Fruit fly (Drosophila melanogaster) whole organism, embryonic: ENCODE measurements around the gene Fas3.

Source experiments
- Asciz ChIP-seq: fragments of 200-800 bp; sonication (Bioruptor generic); optimal IDR thresholded peaks from 2 replicates; lab custom pipeline; 2017; ENCODE audit warnings: missing biosample characterization, mild to moderate bottlenecking, missing genetic modification characterization, missing genetic modification reagents
- Atf-2 ChIP-seq: fragments of 200-800 bp; sonication (Bioruptor generic); optimal IDR thresholded peaks from 2 replicates; lab custom pipeline; 2016; ENCODE audit warnings: missing biosample characterization, missing genetic modification characterization
- Atf3 ChIP-seq: fragments of 200-800 bp; sonication (Bioruptor generic); optimal IDR thresholded peaks from 3 replicates; lab custom pipeline; 2016; ENCODE audit warnings: missing biosample characterization, missing genetic modification characterization
- CG10431 ChIP-seq: fragments of 200-800 bp; sonication (Bioruptor generic); optimal IDR thresholded peaks from 3 replicates; lab custom pipeline; 2018; ENCODE audit warnings: missing biosample characterization, mild to moderate bottlenecking, missing genetic modification characterization
- CG10565 ChIP-seq: fragments of 200-800 bp; sonication (Bioruptor generic); optimal IDR thresholded peaks from 3 replicates; lab custom pipeline; 2016; ENCODE audit warnings: missing biosample characterization, mild to moderate bottlenecking, missing genetic modification characterization
- CG10654 ChIP-seq: fragments of 200-800 bp; sonication (Bioruptor generic); optimal IDR thresholded peaks from 2 replicates; lab custom pipeline; 2016; ENCODE audit warnings: missing biosample characterization, missing genetic modification characterization
- CG11085 ChIP-seq: fragments of 200-800 bp; sonication (Bioruptor generic); IDR thresholded peaks from 2 replicates; pipeline ENCODE4 v1.3.6; 2022; ENCODE audit warnings: missing biosample characterization, missing genetic modification characterization
- CG11093 ChIP-seq: fragments of 200-800 bp; sonication (Bioruptor generic); IDR thresholded peaks from 3 replicates; pipeline ENCODE4 v1.3.6; 2022; ENCODE audit warnings: missing biosample characterization, missing genetic modification characterization
- CG12104 ChIP-seq: fragments of 200-800 bp; sonication (Bioruptor generic); optimal IDR thresholded peaks from 3 replicates; lab custom pipeline; 2016; ENCODE audit warnings: missing biosample characterization, missing genetic modification characterization
- CG16863 ChIP-seq: fragments of 200-800 bp; sonication (Bioruptor generic); optimal IDR thresholded peaks from 3 replicates; lab custom pipeline; 2016; ENCODE audit warnings: missing biosample characterization, missing genetic modification characterization
- CG1832 ChIP-seq: fragments of 200-800 bp; sonication (Bioruptor generic); optimal IDR thresholded peaks from 2 replicates; lab custom pipeline; 2017; ENCODE audit warnings: missing biosample characterization, mild to moderate bottlenecking, missing genetic modification characterization, inconsistent platforms
- CG18599 ChIP-seq: fragments of 200-800 bp; sonication (Bioruptor generic); optimal IDR thresholded peaks from 3 replicates; lab custom pipeline; 2017; ENCODE audit warnings: missing biosample characterization, missing genetic modification characterization, mild to moderate bottlenecking, moderate library complexity, missing genetic modification reagents
- CG32532 ChIP-seq: fragments of 200-800 bp; sonication (Bioruptor generic); IDR thresholded peaks from 2 replicates; pipeline ENCODE4 v1.3.6; 2022; ENCODE audit warnings: missing biosample characterization, missing genetic modification characterization
- CG32772 ChIP-seq: fragments of 200-800 bp; sonication (Bioruptor generic); IDR thresholded peaks from 2 replicates; pipeline ENCODE4 v1.3.6; 2022; ENCODE audit warnings: missing biosample characterization, missing genetic modification characterization
- CG4404 ChIP-seq: fragments of 200-800 bp; sonication (Bioruptor generic); IDR thresholded peaks from 2 replicates; pipeline ENCODE4 v1.3.6; 2022; ENCODE audit warnings: missing biosample characterization, missing genetic modification characterization
- CG7357 ChIP-seq: fragments of 200-800 bp; sonication (Bioruptor generic); IDR thresholded peaks from 3 replicates; pipeline ENCODE4 v1.3.6; 2022; ENCODE audit warnings: missing biosample characterization, missing genetic modification characterization
- CG7839 ChIP-seq: fragments of 200-800 bp; sonication (Bioruptor generic); optimal IDR thresholded peaks from 3 replicates; lab custom pipeline; 2018; ENCODE audit warnings: missing biosample characterization, mild to moderate bottlenecking, missing genetic modification characterization, moderate library complexity
- CG8478 ChIP-seq: fragments of >200 bp; optimal IDR thresholded peaks from 2 replicates; lab custom pipeline; 2018
- CG8765 ChIP-seq: fragments of 200-800 bp; sonication (Bioruptor generic); IDR thresholded peaks from 2 replicates; pipeline ENCODE4 v1.3.6; 2022; ENCODE audit warnings: missing biosample characterization, missing genetic modification characterization
- CG9876 ChIP-seq: fragments of 200-800 bp; sonication (Bioruptor generic); optimal IDR thresholded peaks from 2 replicates; lab custom pipeline; 2016; ENCODE audit warnings: missing biosample characterization, missing genetic modification characterization
- CkIIα-i1 ChIP-seq: fragments of 200-800 bp; sonication (Bioruptor generic); IDR thresholded peaks from 2 replicates; pipeline ENCODE4 v1.3.6; 2022; ENCODE audit warnings: missing biosample characterization, missing genetic modification characterization
- CoRest ChIP-seq: fragments of 200-800 bp; sonication (Bioruptor generic); optimal IDR thresholded peaks from 3 replicates; lab custom pipeline; 2018; ENCODE audit warnings: missing biosample characterization, mild to moderate bottlenecking, missing genetic modification characterization, moderate library complexity
- CrebB ChIP-seq: fragments of 200-800 bp; sonication (Bioruptor generic); optimal IDR thresholded peaks from 3 replicates; lab custom pipeline; 2018; ENCODE audit warnings: missing biosample characterization, mild to moderate bottlenecking, missing genetic modification characterization
- D ChIP-seq, 2 experiments: fragments of 200-800 bp in 1 of 2; fragments of >200 bp in 1 of 2; sonication (Bioruptor generic) in 1 of 2; optimal IDR thresholded peaks; 2 replicates in 1 of 2; 3 replicates in 1 of 2; lab custom pipeline; 2017; ENCODE audit warnings: mild to moderate bottlenecking in 1 of 2, missing biosample characterization in 1 of 2, missing genetic modification characterization in 1 of 2, missing genetic modification reagents in 1 of 2
- Dad ChIP-seq: fragments of 200-800 bp; sonication (Bioruptor generic); optimal IDR thresholded peaks from 3 replicates; lab custom pipeline; 2016; ENCODE audit warnings: missing biosample characterization, missing genetic modification characterization
- Dp ChIP-seq: fragments of 200-800 bp; sonication (Bioruptor generic); optimal IDR thresholded peaks from 2 replicates; lab custom pipeline; 2018; ENCODE audit warnings: missing biosample characterization, mild to moderate bottlenecking, missing genetic modification characterization, moderate library complexity
- HLH3B ChIP-seq: fragments of 200-800 bp; sonication (Bioruptor generic); IDR thresholded peaks from 2 replicates; pipeline ENCODE4 v1.3.6; 2022; ENCODE audit warnings: missing biosample characterization, missing genetic modification characterization
- HLHmδ ChIP-seq: fragments of 200-800 bp; sonication (Bioruptor generic); optimal IDR thresholded peaks from 2 replicates; lab custom pipeline; 2018; ENCODE audit warnings: missing biosample characterization, mild to moderate bottlenecking, missing genetic modification characterization, moderate library complexity
- Hr39 ChIP-seq: fragments of >200 bp; optimal IDR thresholded peaks from 2 replicates; lab custom pipeline; 2017
- NC2β ChIP-seq: fragments of 200-800 bp; sonication (Bioruptor generic); optimal IDR thresholded peaks from 2 replicates; lab custom pipeline; 2016; ENCODE audit warnings: missing biosample characterization, missing genetic modification characterization
- Nf-YB ChIP-seq: fragments of 200-800 bp; sonication (Bioruptor generic); optimal IDR thresholded peaks from 3 replicates; lab custom pipeline; 2019; ENCODE audit warnings: missing biosample characterization, mild to moderate bottlenecking, missing genetic modification characterization, moderate library complexity
- Rx ChIP-seq: fragments of 200-800 bp; sonication (Bioruptor generic); IDR thresholded peaks from 2 replicates; pipeline ENCODE4 v1.3.6; 2022; ENCODE audit warnings: missing biosample characterization, missing genetic modification characterization
- YL-1 ChIP-seq: fragments of 200-800 bp; sonication (Bioruptor generic); optimal IDR thresholded peaks from 3 replicates; lab custom pipeline; 2017; ENCODE audit warnings: missing biosample characterization, mild to moderate bottlenecking, missing genetic modification characterization
- amos ChIP-seq: fragments of 200-800 bp; sonication (Bioruptor generic); IDR thresholded peaks from 2 replicates; pipeline ENCODE4 v1.3.6; 2022; ENCODE audit warnings: missing biosample characterization, missing genetic modification characterization; ENCODE audit not compliant: partially characterized antibody
- ap ChIP-seq: fragments of 200-800 bp; sonication (Bioruptor generic); IDR thresholded peaks from 2 replicates; pipeline ENCODE4 v1.3.6; 2022; ENCODE audit warnings: missing biosample characterization, missing genetic modification characterization
- bab2 ChIP-seq: fragments of 200-800 bp; sonication (Bioruptor generic); optimal IDR thresholded peaks from 2 replicates; lab custom pipeline; 2016; ENCODE audit warnings: missing biosample characterization, missing genetic modification characterization
- crol ChIP-seq: fragments of 200-800 bp; sonication (Bioruptor generic); IDR thresholded peaks from 2 replicates; pipeline ENCODE4 v1.3.6; 2022; ENCODE audit warnings: missing biosample characterization, missing genetic modification characterization
- danr ChIP-seq: fragments of 200-800 bp; sonication (Bioruptor generic); IDR thresholded peaks from 2 replicates; pipeline ENCODE4 v1.3.6; 2022; ENCODE audit warnings: missing biosample characterization, missing genetic modification characterization
- dati ChIP-seq: fragments of 200-800 bp; sonication (Bioruptor generic); IDR thresholded peaks from 2 replicates; pipeline ENCODE4 v1.3.6; 2022; ENCODE audit warnings: missing biosample characterization, missing genetic modification characterization
- exex ChIP-seq: fragments of 200-800 bp; sonication (Bioruptor generic); optimal IDR thresholded peaks from 4 replicates; lab custom pipeline; 2018; ENCODE audit warnings: missing biosample characterization, mild to moderate bottlenecking, missing genetic modification characterization, moderate library complexity
- gt ChIP-seq: fragments of 200-800 bp; sonication (Bioruptor generic); IDR thresholded peaks from 2 replicates; pipeline ENCODE4 v1.3.6; 2022; ENCODE audit warnings: missing biosample characterization, missing genetic modification characterization
- lov ChIP-seq, 2 experiments: fragments of 200-800 bp in 1 of 2; fragments of >200 bp in 1 of 2; sonication (Bioruptor generic) in 1 of 2; IDR thresholded peaks in 1 of 2; optimal IDR thresholded peaks in 1 of 2; 2 replicates in 1 of 2; 3 replicates in 1 of 2; pipeline versions ENCODE4 v1.3.6 to Lab custom; 2017 to 2022; ENCODE audit warnings: missing biosample characterization in 1 of 2, missing genetic modification characterization in 1 of 2
- mld ChIP-seq: fragments of 200-800 bp; sonication (Bioruptor generic); IDR thresholded peaks from 3 replicates; pipeline ENCODE4 v1.3.6; 2022; ENCODE audit warnings: missing biosample characterization, missing genetic modification characterization; ENCODE audit not compliant: partially characterized antibody
- nom ChIP-seq: fragments of 200-800 bp; sonication (Bioruptor generic); optimal IDR thresholded peaks from 2 replicates; lab custom pipeline; 2017; ENCODE audit warnings: missing biosample characterization, missing genetic modification characterization, mild to moderate bottlenecking, moderate library complexity, missing genetic modification reagents
- p53 ChIP-seq: fragments of 200-800 bp; sonication (Bioruptor generic); optimal IDR thresholded peaks from 2 replicates; lab custom pipeline; 2016; ENCODE audit warnings: missing biosample characterization, missing genetic modification characterization
- phol ChIP-seq: fragments of 200-800 bp; sonication (Bioruptor generic); optimal IDR thresholded peaks from 3 replicates; lab custom pipeline; 2018; ENCODE audit warnings: missing biosample characterization, mild to moderate bottlenecking, missing genetic modification characterization, moderate library complexity
- pum ChIP-seq: fragments of 200-800 bp; sonication (Bioruptor generic); optimal IDR thresholded peaks from 2 replicates; lab custom pipeline; 2016; ENCODE audit warnings: missing biosample characterization, missing genetic modification characterization
- vvl ChIP-seq: fragments of 200-800 bp; sonication (Bioruptor generic); IDR thresholded peaks from 2 replicates; pipeline ENCODE4 v1.3.6; 2022; ENCODE audit warnings: missing biosample characterization, missing genetic modification characterization
- zfh1 ChIP-seq: fragments of 200-800 bp; sonication (Bioruptor generic); IDR thresholded peaks from 3 replicates; pipeline ENCODE4 v1.3.6; 2022; ENCODE audit warnings: missing biosample characterization, missing genetic modification characterization
- zfh2 ChIP-seq: fragments of 200-800 bp; sonication (Bioruptor generic); optimal IDR thresholded peaks from 2 replicates; lab custom pipeline; 2016; ENCODE audit warnings: missing biosample characterization, missing genetic modification characterization

The Fas3 gene

DNA sequence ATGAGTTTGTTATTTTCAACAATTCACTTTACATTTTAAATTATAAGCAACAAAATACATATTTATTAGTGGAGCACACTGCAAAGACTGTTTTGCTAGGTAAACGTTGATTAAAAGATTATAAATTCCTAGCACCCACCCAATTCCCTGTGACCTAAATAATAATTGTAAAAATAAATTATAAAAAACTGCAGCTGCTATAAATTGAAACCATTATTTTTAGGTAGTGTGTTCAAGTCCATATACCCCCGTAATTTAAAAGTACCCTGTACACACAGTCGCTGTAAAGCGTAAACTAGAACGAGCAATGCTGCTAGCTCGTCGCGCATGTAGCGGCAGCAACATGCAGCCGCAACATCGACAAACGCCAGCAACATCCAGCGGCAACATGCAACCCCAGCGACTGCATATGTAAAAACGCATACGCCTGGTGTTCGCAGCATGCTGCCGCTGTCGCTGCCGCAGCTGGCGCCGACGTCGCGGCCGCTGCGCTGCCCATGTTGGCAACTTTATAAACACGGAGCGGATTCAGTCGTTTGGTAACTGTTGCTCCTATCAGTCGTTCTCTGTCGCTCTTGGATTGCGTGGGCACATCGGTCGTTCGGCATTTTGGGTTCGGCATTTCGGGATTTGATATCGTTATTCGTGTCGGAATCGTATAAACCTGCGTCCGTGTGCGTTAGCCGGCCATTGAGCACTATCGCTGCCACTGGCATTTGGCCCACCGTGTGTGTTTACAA, at the start of gene Fas3 (continued):
- no peak for TF ChIP-seq p53 (GFP tag; lab: Kevin White, UChicago)
- TF ChIP-seq CG10654 (GFP tag; lab: Kevin White, UChicago): no peak
- peak; percentile 33 for TF ChIP-seq NC2β (GFP tag; lab: Kevin White, UChicago)
- no peak for TF ChIP-seq CG1832 (GFP tag; lab: Kevin White, UChicago)
- TF ChIP-seq Atf-2 (GFP tag; lab: Kevin White, UChicago): no peak
- no peak for TF ChIP-seq CoRest
- no peak for TF ChIP-seq danr (GFP tag; lab: Robert Waterston, UW)
- peak; percentile 9 for TF ChIP-seq phol (tag; lab: Kevin White, UChicago)
- TF ChIP-seq Rx (GFP tag; lab: Robert Waterston, UW): no peak
- no peak for TF ChIP-seq CG10565
- no peak for TF ChIP-seq YL-1 (GFP tag; lab: Kevin White, UChicago)
- no peak for TF ChIP-seq lov (optimal IDR thresholded peaks at IDR 0.05; lab: Kevin White, UChicago)
- no peak for TF ChIP-seq lov (GFP tag; IDR thresholded peaks at IDR 0.05; lab: Robert Waterston, UW)
- no peak for TF ChIP-seq mld
- no peak for TF ChIP-seq CG4404
- TF ChIP-seq pum (GFP tag; lab: Kevin White, UChicago): no peak
- 0 out of 2 replicates have a peak, but pooled peaks have one; percentile 10 for TF ChIP-seq HLH3B
- no peak for TF ChIP-seq CG11093 (GFP tag; lab: Robert Waterston, UW)
- 0 out of 2 replicates have a peak, but pooled peaks have one; percentile 33 for TF ChIP-seq CG32532 (GFP tag; lab: Robert Waterston, UW)
- peak; percentile 41; the same call in 1 of the 2 replicates for TF ChIP-seq amos (GFP tag; lab: Robert Waterston, UW)
- peak; percentile 72 for TF ChIP-seq vvl (GFP tag; lab: Robert Waterston, UW)
- no peak for TF ChIP-seq CG10431
- no peak for TF ChIP-seq CG8478 (lab: Kevin White, UChicago)
- peak; percentile 6 for TF ChIP-seq nom
- no peak for TF ChIP-seq CG9876 (GFP tag; lab: Kevin White, UChicago)
- TF ChIP-seq CG7839 (tag; lab: Kevin White, UChicago): no peak
- TF ChIP-seq Dp (GFP tag; lab: Kevin White, UChicago): no peak
- no peak for TF ChIP-seq Dad (GFP tag; lab: Kevin White, UChicago)
- TF ChIP-seq CG8765 (GFP tag; lab: Robert Waterston, UW): no peak
- peak; percentile 62 for TF ChIP-seq HLHmδ (GFP tag; lab: Kevin White, UChicago)
- TF ChIP-seq bab2 (GFP tag; lab: Kevin White, UChicago): no peak
- TF ChIP-seq CG12104 (GFP tag; lab: Kevin White, UChicago): no peak
- TF ChIP-seq CG16863: no peak
- TF ChIP-seq CG18599 (GFP tag; lab: Kevin White, UChicago): peak; percentile 64
- TF ChIP-seq Atf3 (GFP tag; lab: Kevin White, UChicago): no peak
- TF ChIP-seq CkIIα-i1 (GFP tag; lab: Robert Waterston, UW): no peak
- TF ChIP-seq CG32772 (GFP tag; lab: Robert Waterston, UW): no peak
- TF ChIP-seq dati (GFP tag; lab: Robert Waterston, UW): no peak
- no peak; the same call in 1 of the 2 replicates for TF ChIP-seq crol
- TF ChIP-seq CG11085 (GFP tag; lab: Robert Waterston, UW): no peak
- TF ChIP-seq zfh2 (GFP tag; lab: Kevin White, UChicago): no peak
- TF ChIP-seq CG7357: no peak
- TF ChIP-seq Hr39 (lab: Kevin White, UChicago): no peak
- peak; percentile 16 for TF ChIP-seq exex (tag; lab: Kevin White, UChicago)
- no peak for TF ChIP-seq D (optimal IDR thresholded peaks at IDR 0.05; lab: Kevin White, UChicago)
- peak; percentile 37 for TF ChIP-seq D (GFP tag; optimal IDR thresholded peaks at IDR 0.05; lab: Kevin White, UChicago)
- TF ChIP-seq Nf-YB (GFP tag; lab: Kevin White, UChicago): peak; percentile 7
- no peak for TF ChIP-seq Asciz (GFP tag; lab: Kevin White, UChicago)
- TF ChIP-seq gt (GFP tag; lab: Robert Waterston, UW): no peak
- TF ChIP-seq ap (GFP tag; lab: Robert Waterston, UW): no peak
- TF ChIP-seq CrebB (tag; lab: Kevin White, UChicago): peak; percentile 26
- 0 out of 3 replicates have a peak, but pooled peaks have one; percentile 14 for TF ChIP-seq zfh1
